Worm (Caenorhabditis elegans): ENCODE results near the gene spp-3.

Gene spp-3

DNA sequence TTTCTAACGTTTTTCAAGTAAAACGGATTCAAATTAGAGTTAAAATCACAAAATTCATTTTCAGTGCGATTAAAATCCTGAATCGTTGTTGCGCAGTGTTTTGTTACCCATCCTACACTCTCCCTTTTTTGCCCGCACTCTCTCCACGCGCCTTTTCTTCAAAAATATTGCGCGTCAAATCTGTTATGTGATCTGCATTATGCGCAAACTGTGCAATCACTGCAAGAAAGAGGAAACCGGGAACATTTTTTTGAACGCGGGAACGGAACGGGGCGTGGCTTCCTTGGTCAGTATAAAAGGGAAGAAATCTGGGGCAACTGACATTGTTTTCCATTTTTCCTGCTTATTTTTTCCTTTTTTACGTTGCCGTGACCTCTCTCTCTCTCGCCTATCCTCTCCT is 25.2 kb upstream of the spp-3 start (continued):
- no peak for TF ChIP-seq vab-15 (tag; optimal IDR thresholded peaks at IDR 0.05)
- no peak for TF ChIP-seq nhr-47 (tag; optimal IDR thresholded peaks at IDR 0.05)
- no peak for TF ChIP-seq nhr-12 (tag; optimal IDR thresholded peaks at IDR 0.05)
- TF ChIP-seq unc-98 (GFP tag; IDR thresholded peaks at IDR 0.05): no peak
- TF ChIP-seq fkh-8 (tag; optimal IDR thresholded peaks at IDR 0.05): no peak
- no peak for TF ChIP-seq ztf-4 (tag; optimal IDR thresholded peaks at IDR 0.05)
- no peak for TF ChIP-seq rnt-1 (tag; optimal IDR thresholded peaks at IDR 0.05)
- TF ChIP-seq nhr-71 (tag; optimal IDR thresholded peaks at IDR 0.05): no peak
- no peak for TF ChIP-seq mdl-1 (tag; optimal IDR thresholded peaks at IDR 0.05)
- TF ChIP-seq nhr-19 (GFP tag; conservative IDR thresholded peaks at IDR 0.05): no peak
- TF ChIP-seq irx-1 (tag; optimal IDR thresholded peaks at IDR 0.05): no peak
- no peak for TF ChIP-seq unc-30 (tag; optimal IDR thresholded peaks at IDR 0.05)
- no peak for TF ChIP-seq nhr-20 (tag; optimal IDR thresholded peaks at IDR 0.05)
- no peak for TF ChIP-seq unc-62 (GFP tag; optimal IDR thresholded peaks at IDR 0.05)
- no peak for TF ChIP-seq sox-4 (tag; optimal IDR thresholded peaks at IDR 0.05)
- TF ChIP-seq jun-1 (tag; optimal IDR thresholded peaks at IDR 0.05): no peak
- TF ChIP-seq blmp-1 (tag; optimal IDR thresholded peaks at IDR 0.05): peak; percentile 54
- TF ChIP-seq tlp-1 (tag; optimal IDR thresholded peaks at IDR 0.05): no peak
- TF ChIP-seq nhr-90 (tag; optimal IDR thresholded peaks at IDR 0.05; ENCODE audit: poor library complexity): no peak
- peak; percentile 12 to 50 for TF ChIP-seq lin-35 (GFP tag; optimal IDR thresholded peaks at IDR 0.05)
- no peak for TF ChIP-seq hlh-4 (tag; optimal IDR thresholded peaks at IDR 0.05)
- TF ChIP-seq F16B12.6 (tag; optimal IDR thresholded peaks at IDR 0.05): peak; percentile 77
- no peak for TF ChIP-seq egl-27 (tag; optimal IDR thresholded peaks at IDR 0.05)
- TF ChIP-seq nhr-28 (tag; optimal IDR thresholded peaks at IDR 0.05): no peak
- TF ChIP-seq efl-1 (optimal IDR thresholded peaks at IDR 0.05): peak; percentile 26 to 29
- peak; percentile 25 to 93 for TF ChIP-seq efl-1 (GFP tag; optimal IDR thresholded peaks at IDR 0.05 in 1 of 2)
- no peak for TF ChIP-seq pag-3 (tag; optimal IDR thresholded peaks at IDR 0.05; ENCODE audit: borderline replicate concordance, insufficient read depth)
- TF ChIP-seq efl-3 (GFP tag; optimal IDR thresholded peaks at IDR 0.05): no peak
- TF ChIP-seq tbx-2 (tag; optimal IDR thresholded peaks at IDR 0.05): no peak
- TF ChIP-seq grh-1 (GFP tag; IDR thresholded peaks at IDR 0.05): no peak

DNA sequence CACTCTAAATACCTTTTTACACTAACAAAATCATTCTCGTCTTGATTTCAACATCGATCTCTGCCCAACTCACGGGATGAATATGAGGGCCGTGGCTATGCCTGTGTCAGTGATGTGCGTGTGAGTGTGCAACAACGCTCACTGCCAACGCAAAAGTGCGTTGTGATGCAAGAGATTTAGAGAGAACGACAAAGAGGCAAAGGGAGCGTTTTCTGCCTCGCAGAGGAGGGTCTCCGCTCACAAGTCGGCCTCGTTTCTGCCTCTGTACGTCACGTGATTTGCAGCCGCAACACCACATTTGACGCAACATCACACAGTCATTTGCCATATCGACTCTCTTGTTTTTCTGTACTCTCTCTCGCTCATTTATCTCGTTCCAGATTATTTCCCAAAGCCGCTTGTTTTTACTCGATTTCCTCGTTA is 19.2 kb upstream of the spp-3 start, which contains the start of gene epg-7:
Gene epg-7 (plus strand): TSS at position 413 of the 423 bp plus-strand sequence.
- TF ChIP-seq elt-2 (tag; optimal IDR thresholded peaks at IDR 0.05) (peak; percentile 89), jun-1 (tag; optimal IDR thresholded peaks at IDR 0.05) (peak; percentile 95), mdl-1 (tag; optimal IDR thresholded peaks at IDR 0.05) (peak; percentile 93 to 98), aly-2 (tag; optimal IDR thresholded peaks at IDR 0.05) (peak; percentile 30), C04F5.9 (tag; optimal IDR thresholded peaks at IDR 0.05) (peak; percentile 72), unc-86 (tag; optimal IDR thresholded peaks at IDR 0.05) (peak; percentile 94), ces-1 (GFP tag; optimal IDR thresholded peaks at IDR 0.05) (no peak), hlh-17 (GFP tag; optimal IDR thresholded peaks at IDR 0.05; ENCODE audit: borderline replicate concordance) (no peak), vab-15 (tag; optimal IDR thresholded peaks at IDR 0.05) (no peak), nhr-90 (tag; optimal IDR thresholded peaks at IDR 0.05; ENCODE audit: poor library complexity) (peak; percentile 95), unc-98 (GFP tag; IDR thresholded peaks at IDR 0.05) (peak; percentile 31; the same call in 1 of the 2 replicates), fkh-10 (GFP tag; optimal IDR thresholded peaks at IDR 0.05) (peak; percentile 88), hlh-4 (tag; optimal IDR thresholded peaks at IDR 0.05) (no peak), fkh-4 (tag; optimal IDR thresholded peaks at IDR 0.05; ENCODE audit: borderline replicate concordance) (peak; percentile 71), lin-39 (tag; optimal IDR thresholded peaks at IDR 0.05) (peak; percentile 87), efl-3 (GFP tag; optimal IDR thresholded peaks at IDR 0.05) (peak; percentile 4), isw-1 (GFP tag; IDR thresholded peaks at IDR 0.05) (peak; percentile 90), ceh-88 (GFP tag; IDR thresholded peaks at IDR 0.05) (peak; percentile 87), C34B4.2 (tag; optimal IDR thresholded peaks at IDR 0.05) (no peak), nhr-85 (tag) (peak; percentile 99), ceh-82 (tag; optimal IDR thresholded peaks at IDR 0.05) (peak; percentile 77 to 91 (median 88)), nhr-71 (tag; optimal IDR thresholded peaks at IDR 0.05) (peak; percentile 99), lin-15B (tag; optimal IDR thresholded peaks at IDR 0.05) (peak; percentile 64), nhr-47 (tag; optimal IDR thresholded peaks at IDR 0.05) (peak; percentile 97), ztf-11 (tag; optimal IDR thresholded peaks at IDR 0.05) (peak in 1 of 2 experiments; percentile 89), nhr-76 (tag; optimal IDR thresholded peaks at IDR 0.05) (no peak), C16A3.4 (tag; optimal IDR thresholded peaks at IDR 0.05) (peak; percentile 93), sox-4 (tag; optimal IDR thresholded peaks at IDR 0.05) (peak; percentile 86), mef-2 (tag; optimal IDR thresholded peaks at IDR 0.05) (peak; percentile 73), mab-9 (GFP tag; IDR thresholded peaks at IDR 0.05) (peak; percentile 88), sup-37 (GFP tag; optimal IDR thresholded peaks at IDR 0.05) (peak; percentile 88), lsy-2 (tag; optimal IDR thresholded peaks at IDR 0.05) (peak; percentile 89 to 93)
